Worm (Caenorhabditis elegans) whole organism, late embryonic: ENCODE measurements around the gene fbxa-38.

Source experiments
- ceh-19 ChIP-seq: fragments of 200-800 bp; sonication (Bioruptor generic); optimal IDR thresholded peaks from 2 replicates; lab custom pipeline; 2018; ENCODE audit warnings: mild to moderate bottlenecking, missing genetic modification characterization, missing compliant biosample characterization
- hlh-6 ChIP-seq: sonication (generic microtip); optimal IDR thresholded peaks from 2 replicates; lab custom pipeline; 2016; ENCODE audit warnings: missing genotype, missing genetic modification characterization, missing compliant biosample characterization
- pax-1 ChIP-seq: fragments of 150-350 bp; optimal IDR thresholded peaks from 2 replicates; lab custom pipeline; 2014; ENCODE audit warnings: missing biosample characterization, missing genetic modification characterization

DNA sequence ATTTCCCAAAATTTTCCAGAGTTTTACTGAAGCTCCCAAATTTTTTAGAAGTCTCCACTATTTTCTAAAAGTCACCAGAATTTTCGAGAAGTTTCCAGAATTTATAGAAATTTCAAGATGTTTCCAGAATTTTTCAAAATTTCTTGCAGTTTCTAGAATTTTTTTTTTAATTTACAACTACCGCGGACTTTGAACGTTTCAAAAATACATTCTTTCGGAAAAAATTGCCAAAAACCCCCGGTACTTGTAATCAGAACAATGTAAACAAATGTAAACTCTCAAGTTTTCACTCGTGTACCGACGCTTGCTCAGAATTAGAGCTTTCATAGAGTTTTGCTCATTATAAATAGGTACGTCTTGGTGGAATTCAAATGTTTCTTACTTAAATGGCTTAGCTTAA is 48.3 kb downstream of the fbxa-38 start, which contains the start of gene fbxa-39:
- no peak for TF ChIP-seq pax-1 (tag; lab: Kevin White, UChicago)
- TF ChIP-seq hlh-6: no peak
- TF ChIP-seq ceh-19 (GFP tag; lab: Kevin White, UChicago): no peak
